Fruit fly (Drosophila melanogaster): ENCODE results near the gene aly.

The aly gene

DNA sequence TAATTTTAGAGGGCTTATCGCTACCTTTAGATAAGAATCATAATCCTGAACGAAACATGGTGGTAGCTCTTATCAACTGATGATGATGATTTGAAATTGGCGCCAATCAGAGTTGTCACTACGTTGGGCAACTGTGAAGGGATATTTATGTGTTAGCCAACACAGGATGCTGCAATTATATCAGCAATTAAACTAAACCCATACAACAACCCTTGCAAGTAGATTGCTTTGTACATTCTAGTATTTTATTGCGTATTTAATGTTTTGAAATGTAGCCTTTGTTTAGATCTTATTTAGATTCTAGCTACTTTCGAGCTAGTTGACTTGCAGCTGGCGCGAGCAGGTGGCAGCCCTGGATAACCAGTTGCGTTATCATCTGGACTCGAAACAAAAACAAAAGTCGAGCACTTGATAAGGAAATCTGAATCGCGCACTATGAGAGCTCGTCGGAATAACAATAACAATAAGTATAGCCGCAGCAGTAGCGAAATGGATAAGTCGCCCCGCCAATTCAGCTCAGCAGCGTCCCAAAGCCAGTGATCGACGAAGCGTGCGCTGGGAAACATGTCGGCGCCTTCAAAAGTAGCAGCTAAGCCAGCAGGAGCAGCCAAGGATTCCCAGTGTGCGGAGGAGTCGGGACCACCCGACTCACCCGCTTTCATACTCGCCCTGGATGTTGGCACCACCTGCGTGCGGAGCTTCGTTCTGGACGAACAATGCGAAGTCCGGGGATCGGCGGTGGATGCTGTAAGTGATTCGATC, 26.0 kb upstream of the aly start, which contains the start of gene CG1271:
Gene CG1271, plus strand, starts transcription at position 405 of the 762 bp plus-strand sequence.
- TF ChIP-seq so (GFP tag; IDR thresholded peaks at IDR 0.05) (no peak), Stat92E (GFP tag; optimal IDR thresholded peaks at IDR 0.05) (peak in 1 of 3 experiments; percentile 58), sens-2 (GFP tag; IDR thresholded peaks at IDR 0.05) (0 out of 2 replicates have a peak, but pooled peaks have one; percentile 25), emc (GFP tag; optimal IDR thresholded peaks at IDR 0.05) (peak; percentile 41), trem (tag; optimal IDR thresholded peaks at IDR 0.05) (peak; percentile 90), Ada2b (GFP tag; IDR thresholded peaks at IDR 0.05) (0 out of 2 replicates have a peak, but pooled peaks have one; percentile 25), Dad (GFP tag; optimal IDR thresholded peaks at IDR 0.05) (peak; percentile 83), CG3995 (GFP tag; optimal IDR thresholded peaks at IDR 0.05) (peak; percentile 57), da (GFP tag; optimal IDR thresholded peaks at IDR 0.05) (peak; percentile 34), vnd (GFP tag; IDR thresholded peaks at IDR 0.05; ENCODE audit: partially characterized antibody) (0 out of 3 replicates have a peak, but pooled peaks have one; percentile 30), gt (GFP tag; IDR thresholded peaks at IDR 0.05) (no peak), ac (GFP tag; optimal IDR thresholded peaks at IDR 0.05) (no peak), fu2 (GFP tag; optimal IDR thresholded peaks at IDR 0.05) (peak; percentile 59), Chrac-16 (GFP tag; optimal IDR thresholded peaks at IDR 0.05) (peak; percentile 57), CG9437 (GFP tag; optimal IDR thresholded peaks at IDR 0.05) (peak; percentile 44), crp (GFP tag; optimal IDR thresholded peaks at IDR 0.05) (peak in 1 of 2 experiments; percentile 74), aop (GFP tag; IDR thresholded peaks at IDR 0.05) (no peak), CG31365 (tag; optimal IDR thresholded peaks at IDR 0.05) (peak; percentile 11), CG42726 (GFP tag; IDR thresholded peaks at IDR 0.05; ENCODE audit: partially characterized antibody) (no peak), CG1024 (GFP tag; IDR thresholded peaks at IDR 0.05) (no peak), chn (GFP tag; optimal IDR thresholded peaks at IDR 0.05) (peak; percentile 53), CG11695 (GFP tag; IDR thresholded peaks at IDR 0.05) (no peak; the same call in 1 of the 3 replicates), row (GFP tag; IDR thresholded peaks at IDR 0.05) (peak; percentile 94), ranshi (GFP tag; IDR thresholded peaks at IDR 0.05) (no peak), dmrt99B (tag; optimal IDR thresholded peaks at IDR 0.05) (peak; percentile 58), CG18619 (GFP tag; optimal IDR thresholded peaks at IDR 0.05) (peak; percentile 62), Dp (GFP tag; optimal IDR thresholded peaks at IDR 0.05) (peak; percentile 92), CG4282 (GFP tag; optimal IDR thresholded peaks at IDR 0.05) (peak; percentile 29), CG16813 (GFP tag; IDR thresholded peaks at IDR 0.05; ENCODE audit: partially characterized antibody) (peak; percentile 44; the same call in 2 of the 3 replicates), lov (optimal IDR thresholded peaks at IDR 0.05) (no peak), lov (GFP tag; IDR thresholded peaks at IDR 0.05) (no peak), zf30C (GFP tag; optimal IDR thresholded peaks at IDR 0.05) (no peak), CG2678 (tag; optimal IDR thresholded peaks at IDR 0.05) (peak; percentile 81), Atf-2 (GFP tag; optimal IDR thresholded peaks at IDR 0.05) (peak; percentile 52), Aef1 (GFP tag; IDR thresholded peaks at IDR 0.05) (peak; percentile 78), cg (GFP tag; optimal IDR thresholded peaks at IDR 0.05) (no peak), disco-r (GFP tag; optimal IDR thresholded peaks at IDR 0.05) (peak; percentile 37), Hr39 (optimal IDR thresholded peaks at IDR 0.05) (no peak), nmo (GFP tag; optimal IDR thresholded peaks at IDR 0.05) (peak; percentile 74), CG6854 (GFP tag; optimal IDR thresholded peaks at IDR 0.05) (peak; percentile 28), Pdp1 (GFP tag; optimal IDR thresholded peaks at IDR 0.05) (peak; percentile 61 to 68), CG6175 (GFP tag; IDR thresholded peaks at IDR 0.05) (no peak), pzg (GFP tag; optimal IDR thresholded peaks at IDR 0.05) (peak; percentile 88), ash1 (GFP tag; optimal IDR thresholded peaks at IDR 0.05) (no peak), shn (GFP tag; optimal IDR thresholded peaks at IDR 0.05) (peak; percentile 65), HHEX (GFP tag; optimal IDR thresholded peaks at IDR 0.05) (peak; percentile 51), exex (tag; optimal IDR thresholded peaks at IDR 0.05) (peak; percentile 80), Tbp (GFP tag; optimal IDR thresholded peaks at IDR 0.05) (no peak), Ptx1 (GFP tag; IDR thresholded peaks at IDR 0.05) (peak; percentile 69)

All from whole organism, embryonic.